Worm (Caenorhabditis elegans): ENCODE results near the gene R02F2.9.

R02F2.9 gene

DNA sequence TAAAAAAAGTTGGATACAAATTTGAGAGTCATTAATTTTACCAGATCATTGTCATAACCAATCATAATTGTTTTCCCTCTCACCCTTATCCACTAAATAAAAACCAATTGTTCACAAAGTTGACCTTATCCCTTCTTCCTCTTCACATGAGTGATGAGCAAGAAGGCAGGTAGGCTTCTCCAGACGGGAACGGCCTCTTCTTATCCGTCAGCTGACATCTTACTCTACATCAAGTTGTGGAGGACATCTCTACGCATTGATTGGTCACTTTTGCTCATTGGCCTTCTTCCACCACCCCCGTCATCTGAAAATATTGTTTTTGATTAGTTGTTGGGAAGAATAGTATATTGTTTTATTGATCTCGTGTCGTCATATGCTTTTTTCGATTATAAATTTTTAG lies 12.6 kb upstream of the R02F2.9 start:
- TF ChIP-seq W03F9.2 (tag; optimal IDR thresholded peaks at IDR 0.05) (no peak), him-1 (tag; optimal IDR thresholded peaks at IDR 0.05) (no peak), dao-5 (tag; optimal IDR thresholded peaks at IDR 0.05) (no peak)

DNA sequence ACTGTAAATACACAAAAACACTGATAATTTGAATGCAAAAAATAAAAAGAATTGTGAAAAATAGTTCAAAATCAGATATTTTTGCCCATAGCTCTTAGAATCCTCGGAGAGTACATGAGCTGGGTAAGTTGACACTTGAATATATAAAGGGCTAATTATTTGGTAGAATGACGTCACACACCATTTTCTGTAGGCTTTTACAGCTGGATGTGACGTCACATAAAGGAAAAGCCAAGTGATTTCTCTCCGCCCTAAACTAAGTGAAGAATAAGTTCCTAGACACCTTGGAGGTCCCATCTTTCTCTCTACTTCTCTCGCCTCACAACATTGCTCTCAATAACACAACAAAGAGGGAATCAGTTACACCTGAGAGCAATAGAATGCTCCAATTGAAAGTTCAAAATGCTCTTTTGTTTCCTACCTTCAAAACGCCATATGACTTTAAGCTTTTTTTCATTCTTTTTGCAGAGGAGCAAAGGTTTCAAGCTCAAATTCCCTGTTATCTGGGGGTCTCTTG lies 11.8 kb upstream of the R02F2.9 start, which contains the start of gene osg-1:
Gene osg-1 (plus strand): TSS at position 467 of the 517 bp plus-strand sequence.
- no peak for TF ChIP-seq dao-5 (tag; optimal IDR thresholded peaks at IDR 0.05)
- no peak for TF ChIP-seq him-1 (tag; optimal IDR thresholded peaks at IDR 0.05)
- TF ChIP-seq W03F9.2 (tag; optimal IDR thresholded peaks at IDR 0.05): no peak

DNA sequence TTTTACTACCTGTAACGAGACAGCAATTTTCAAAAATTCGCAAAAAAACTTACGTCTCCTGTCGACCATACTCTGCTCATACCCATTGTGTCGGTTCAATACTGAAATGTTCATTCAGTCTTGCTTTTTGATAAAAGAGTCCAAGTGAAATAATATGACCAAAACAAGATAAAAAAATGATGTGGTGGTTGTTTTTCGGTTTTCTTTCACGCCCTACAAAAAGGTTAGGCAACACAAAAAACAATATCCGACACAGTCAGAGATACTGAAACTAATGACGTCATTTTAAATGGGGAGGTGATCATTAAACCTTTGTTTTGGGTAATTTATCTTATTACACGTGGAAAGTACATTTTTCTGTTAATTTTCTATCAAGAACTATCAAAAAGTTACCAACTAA lies 3.8 kb upstream of the R02F2.9 start, which contains the start of gene R02F2.8:
Gene R02F2.8 (minus strand): TSS at position 101 of the 400 bp plus-strand sequence.
- TF ChIP-seq W03F9.2 (tag; optimal IDR thresholded peaks at IDR 0.05): no peak

DNA sequence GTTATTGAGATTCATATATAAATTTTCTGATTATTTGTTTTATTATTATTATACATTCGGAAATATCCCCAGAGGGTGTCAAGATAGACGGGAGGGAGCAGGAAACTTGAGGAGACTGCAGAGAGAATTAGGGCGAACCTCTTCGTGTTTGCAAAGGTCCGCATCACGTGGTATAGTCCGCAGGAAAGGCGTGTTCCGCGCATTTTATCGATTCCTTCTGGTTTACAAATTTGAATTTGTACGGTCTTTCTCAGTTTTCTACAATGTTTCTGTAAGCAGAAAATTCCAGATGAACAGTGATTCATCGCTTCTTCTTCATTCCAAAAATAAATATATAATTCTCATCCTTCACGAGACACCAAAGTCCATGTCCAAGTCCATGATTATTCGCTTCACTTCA lies 952 bp downstream of the R02F2.9 start:
- TF ChIP-seq W03F9.2 (tag; optimal IDR thresholded peaks at IDR 0.05) (no peak), him-1 (tag; optimal IDR thresholded peaks at IDR 0.05) (no peak), dao-5 (tag; optimal IDR thresholded peaks at IDR 0.05) (no peak)

DNA sequence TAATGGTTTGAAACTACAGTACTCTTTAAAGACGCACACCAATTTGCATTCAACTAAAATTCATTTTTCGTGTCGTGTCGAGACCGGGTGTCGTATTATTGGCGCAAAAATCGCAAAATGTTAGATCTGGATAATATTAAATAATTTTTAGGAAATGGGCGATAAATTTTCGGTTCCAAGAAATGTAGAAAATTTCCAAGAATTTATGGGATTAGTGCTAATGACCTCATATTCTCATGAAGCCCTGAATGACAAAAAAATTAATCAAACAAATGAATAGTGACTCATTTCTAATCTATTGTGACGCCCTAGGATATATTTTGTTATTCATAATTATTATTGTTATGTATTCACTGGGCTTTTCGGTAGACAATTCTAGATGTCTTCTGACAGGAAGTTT lies 1.7 kb downstream of the R02F2.9 start:
- TF ChIP-seq dao-5 (tag; optimal IDR thresholded peaks at IDR 0.05) (no peak), him-1 (tag; optimal IDR thresholded peaks at IDR 0.05) (no peak), W03F9.2 (tag; optimal IDR thresholded peaks at IDR 0.05) (no peak)

DNA sequence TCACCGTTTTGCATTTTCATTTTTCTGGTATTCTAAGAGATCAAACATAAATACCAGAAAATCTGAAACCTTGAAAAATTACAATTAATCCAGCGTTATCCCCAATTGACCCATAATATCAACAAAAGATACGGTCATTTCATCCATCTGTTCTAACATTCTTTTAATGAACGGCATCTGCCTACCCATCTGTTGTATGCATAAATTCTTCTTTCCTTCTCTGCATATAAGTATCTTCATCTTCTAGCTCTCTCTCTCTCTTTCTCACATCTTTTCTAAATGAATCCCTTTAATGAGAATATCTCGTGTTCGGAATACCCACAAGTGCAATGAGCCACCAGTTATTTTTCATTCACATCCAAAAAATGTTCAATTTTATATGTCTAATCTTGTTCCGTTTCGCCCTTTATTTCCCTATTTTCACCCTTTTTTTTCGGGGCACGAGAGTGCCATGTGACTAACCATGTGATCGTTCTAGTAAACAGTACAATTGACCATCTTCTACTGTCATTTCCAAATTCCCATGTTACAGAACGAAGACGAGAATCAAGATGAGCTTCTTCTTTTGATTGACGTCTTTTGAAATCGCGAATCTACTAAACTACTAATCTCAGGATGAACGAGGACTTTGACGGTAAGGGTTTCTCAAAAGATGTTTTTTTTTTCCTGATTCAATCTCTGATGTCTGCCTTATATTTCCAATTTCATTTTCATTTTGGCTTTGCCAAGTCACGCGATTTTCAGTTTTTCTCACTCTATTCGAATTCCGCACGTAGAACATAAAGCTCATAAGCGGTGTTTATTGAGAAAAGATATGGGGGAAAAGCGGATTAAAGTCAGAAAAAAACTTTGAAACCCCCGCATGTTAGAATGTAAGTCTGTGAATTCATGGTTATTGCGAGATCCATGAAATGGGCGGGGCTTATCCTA lies 2.6 kb downstream of the R02F2.9 start, which contains the start of gene R02F2.1:
Gene R02F2.1 (plus strand): TSS at position 528 of the 930 bp plus-strand sequence.
- TF ChIP-seq dao-5 (tag; optimal IDR thresholded peaks at IDR 0.05): no peak
- no peak for TF ChIP-seq W03F9.2 (tag; optimal IDR thresholded peaks at IDR 0.05)
- no peak for TF ChIP-seq him-1 (tag; optimal IDR thresholded peaks at IDR 0.05)

DNA sequence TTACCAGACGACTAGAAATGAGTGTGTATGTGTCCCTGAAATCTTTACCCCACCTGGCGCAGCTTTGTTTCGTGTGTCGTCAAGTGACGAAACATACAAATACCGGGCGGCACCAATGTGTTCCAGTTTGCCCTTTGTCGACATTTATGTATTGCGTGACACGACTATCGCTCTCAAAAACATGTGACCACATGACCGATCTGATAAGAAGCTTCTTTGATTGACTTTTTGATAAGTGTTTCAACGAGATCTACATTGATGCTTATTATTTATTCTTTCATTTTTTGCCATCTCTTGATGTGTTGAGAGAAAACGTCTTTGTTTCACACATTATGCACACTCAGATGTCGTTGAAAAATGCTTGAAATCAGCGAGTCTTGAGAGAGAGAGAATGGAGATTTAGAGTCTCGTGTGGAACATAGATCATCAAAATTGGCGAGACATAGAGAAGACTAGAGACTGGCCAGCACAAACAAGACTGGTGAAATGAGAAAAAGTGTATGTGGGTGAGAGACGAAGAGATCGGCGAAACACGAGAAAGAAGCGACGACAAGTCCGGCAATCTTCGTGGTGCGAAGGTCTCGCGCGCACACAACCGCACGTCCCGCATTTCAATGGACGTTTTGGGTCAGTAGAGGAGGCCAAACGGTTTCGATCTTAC lies 4.1 kb downstream of the R02F2.9 start:
- peak; percentile 32 for TF ChIP-seq him-1 (tag; optimal IDR thresholded peaks at IDR 0.05)
- TF ChIP-seq dao-5 (tag; optimal IDR thresholded peaks at IDR 0.05): no peak
- no peak for TF ChIP-seq W03F9.2 (tag; optimal IDR thresholded peaks at IDR 0.05)

DNA sequence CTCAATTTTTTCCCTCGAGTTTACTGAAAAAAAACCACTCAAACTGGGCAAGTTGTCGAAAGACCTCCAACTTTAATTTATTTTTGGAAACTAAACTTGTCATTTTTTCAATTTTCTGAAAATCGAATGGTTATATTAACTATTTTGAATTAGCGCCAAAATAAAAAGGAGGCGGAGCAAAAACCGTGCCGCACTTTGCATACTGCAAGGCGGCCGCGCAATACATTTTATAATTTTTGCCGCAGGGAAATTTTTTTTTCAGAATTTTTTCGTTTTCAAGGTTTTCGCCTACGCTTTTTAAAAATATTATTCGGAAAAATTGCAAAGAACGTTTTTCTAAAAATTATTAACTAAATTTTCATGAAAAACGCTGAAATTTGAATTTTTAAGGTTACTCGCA lies 4.7 kb downstream of the R02F2.9 start:
- no peak for TF ChIP-seq him-1 (tag; optimal IDR thresholded peaks at IDR 0.05)
- TF ChIP-seq dao-5 (tag; optimal IDR thresholded peaks at IDR 0.05): no peak
- TF ChIP-seq W03F9.2 (tag; optimal IDR thresholded peaks at IDR 0.05): no peak

DNA sequence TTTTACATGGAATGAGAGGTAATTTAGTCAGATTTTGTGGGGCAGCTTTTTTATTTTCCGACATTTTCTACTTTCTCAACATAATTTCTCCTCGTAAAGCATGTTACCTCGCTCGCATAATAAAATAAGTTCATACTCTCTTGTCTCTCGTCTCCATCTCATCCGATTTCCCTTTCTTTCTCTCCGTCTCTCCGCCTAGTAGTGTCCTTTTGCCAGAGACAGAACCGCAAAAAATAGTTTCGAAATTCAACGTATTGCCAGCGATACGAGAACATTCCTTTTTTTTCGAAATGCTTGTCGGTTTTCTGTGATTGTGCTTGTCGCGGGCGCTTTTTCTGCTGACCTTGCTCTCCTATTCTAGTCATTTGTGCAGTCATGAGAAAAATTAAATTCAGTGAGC lies 5.2 kb downstream of the R02F2.9 start:
- TF ChIP-seq him-1 (tag; optimal IDR thresholded peaks at IDR 0.05) (no peak), dao-5 (tag; optimal IDR thresholded peaks at IDR 0.05) (no peak), W03F9.2 (tag; optimal IDR thresholded peaks at IDR 0.05) (no peak)

DNA sequence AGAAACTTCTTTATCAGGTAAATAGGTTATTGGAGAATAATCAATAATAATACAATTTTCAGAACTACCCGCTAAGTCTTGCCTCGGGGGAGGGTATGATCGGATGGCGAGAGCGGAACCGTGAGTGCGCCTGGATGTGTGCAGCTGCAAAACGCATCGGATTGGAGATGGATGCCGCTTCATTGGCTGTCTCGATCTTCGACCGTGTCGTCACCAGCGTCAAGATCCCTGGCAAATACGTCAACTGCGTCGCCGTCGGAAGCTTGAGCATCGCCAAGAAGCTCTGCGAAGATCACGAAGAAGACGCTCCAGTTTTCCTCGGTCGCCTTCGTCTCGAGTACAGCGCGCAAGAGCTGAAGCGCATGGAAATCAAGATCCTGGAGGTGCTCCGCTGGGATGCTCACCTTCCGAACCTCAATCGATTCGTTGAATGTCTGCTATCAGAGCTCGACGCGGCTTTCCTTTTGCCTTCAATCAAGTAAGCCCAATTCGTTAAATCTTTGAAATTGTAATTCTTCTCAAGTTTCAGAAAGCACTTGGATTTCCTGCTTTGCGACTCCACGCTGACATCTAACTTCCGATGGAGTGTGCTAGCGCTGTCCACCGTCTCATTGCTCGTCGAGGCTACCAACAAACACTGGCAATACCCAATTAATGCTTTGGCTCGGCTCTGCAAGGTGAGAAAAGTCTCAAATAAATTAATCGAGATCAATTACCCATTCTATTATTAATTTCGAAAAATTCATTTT lies 5.9 kb downstream of the R02F2.9 start:
- TF ChIP-seq W03F9.2 (tag; optimal IDR thresholded peaks at IDR 0.05) (no peak), dao-5 (tag; optimal IDR thresholded peaks at IDR 0.05) (no peak), him-1 (tag; optimal IDR thresholded peaks at IDR 0.05) (no peak)

DNA sequence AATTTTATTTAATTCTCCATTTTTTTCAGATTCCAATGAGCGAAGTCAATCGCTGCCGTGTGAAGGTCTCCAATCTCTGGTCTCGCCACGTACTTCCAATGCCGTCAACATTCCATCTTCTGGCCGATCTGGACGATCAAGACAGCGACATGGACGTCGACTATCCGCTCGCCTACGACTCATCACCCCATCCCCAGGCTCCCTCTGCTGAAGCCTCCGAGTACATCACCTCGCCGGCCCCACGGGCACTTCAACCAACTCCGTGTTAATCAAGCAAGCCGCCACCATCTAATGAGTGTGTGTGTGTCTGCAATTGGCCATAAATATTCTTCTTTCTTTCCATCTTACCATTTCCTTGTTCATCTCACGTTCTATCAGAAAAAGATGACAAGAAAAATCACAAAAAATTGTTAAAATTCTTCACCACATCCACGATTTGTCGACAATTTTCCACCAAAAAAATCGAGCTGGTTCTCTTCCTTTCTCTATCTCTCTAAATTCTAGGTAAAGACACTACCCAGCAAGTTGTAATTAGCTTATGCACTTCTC lies 6.6 kb downstream of the R02F2.9 start:
- TF ChIP-seq W03F9.2 (tag; optimal IDR thresholded peaks at IDR 0.05) (no peak), him-1 (tag; optimal IDR thresholded peaks at IDR 0.05) (no peak), dao-5 (tag; optimal IDR thresholded peaks at IDR 0.05) (no peak)

DNA sequence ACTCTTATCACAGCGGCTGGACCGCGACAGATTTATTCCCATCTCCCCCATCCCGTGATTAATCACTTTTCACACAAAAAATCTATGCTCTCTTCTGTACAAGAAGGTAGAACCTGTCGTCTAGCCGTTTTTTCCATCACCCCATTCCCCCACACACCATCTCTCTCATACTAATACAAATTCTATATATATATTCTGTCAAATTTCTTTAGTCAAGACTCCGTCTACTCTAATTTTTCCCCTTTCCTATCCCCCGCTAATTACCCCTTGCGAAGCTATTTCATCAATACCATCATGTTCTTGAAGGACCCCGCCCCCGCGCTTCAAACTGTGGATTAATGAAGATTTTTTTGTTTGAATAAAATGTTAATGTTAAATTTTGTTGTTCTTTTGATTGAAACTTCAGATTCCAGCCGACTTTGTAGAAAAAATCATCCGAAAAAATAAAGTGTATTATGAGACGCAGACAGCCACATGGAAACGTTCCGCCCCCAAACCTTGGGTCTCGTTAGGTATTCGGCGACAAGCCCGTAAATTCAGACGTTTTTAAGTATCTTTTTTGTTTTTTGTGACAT lies 7.1 kb downstream of the R02F2.9 start:
- TF ChIP-seq W03F9.2 (tag; optimal IDR thresholded peaks at IDR 0.05): no peak
- peak; percentile 16 for TF ChIP-seq him-1 (tag; optimal IDR thresholded peaks at IDR 0.05)
- no peak for TF ChIP-seq dao-5 (tag; optimal IDR thresholded peaks at IDR 0.05)

DNA sequence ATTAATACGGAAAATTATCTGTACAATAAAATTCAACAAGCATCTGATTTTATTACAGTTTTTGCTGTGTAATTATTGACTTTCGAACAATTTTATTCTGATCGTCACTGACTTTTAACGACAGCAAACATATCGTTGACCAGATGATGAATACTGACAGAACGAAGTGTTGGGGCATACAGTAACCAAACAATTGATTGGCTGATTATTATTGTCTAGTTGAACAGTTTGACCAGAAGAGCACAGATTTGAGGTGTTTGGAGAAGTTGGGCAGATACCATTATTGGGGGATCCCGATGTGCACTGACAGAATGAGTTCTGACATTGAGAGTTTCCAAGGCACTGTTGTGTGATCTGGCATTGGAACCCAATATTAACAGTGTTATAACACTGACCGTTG lies 7.9 kb downstream of the R02F2.9 start:
- TF ChIP-seq W03F9.2 (tag; optimal IDR thresholded peaks at IDR 0.05) (no peak), dao-5 (tag; optimal IDR thresholded peaks at IDR 0.05) (no peak), him-1 (tag; optimal IDR thresholded peaks at IDR 0.05) (no peak)
